Fruit fly (Drosophila melanogaster): Measurements from ENCODE around the gene Rab1.

The Rab1 gene

dm6 chr3R:21218733-21219165 is 50.1 kb downstream of the Rab1 start, which contains the start of the genes Smyd5 and Oga (continued):
- peak; percentile 58 for TF ChIP-seq mam (GFP tag; optimal IDR thresholded peaks at IDR 0.05)
- TF ChIP-seq CG11456 (GFP tag; IDR thresholded peaks at IDR 0.05) = 0 out of 3 replicates have a peak, but pooled peaks have one; percentile 4
- no peak for TF ChIP-seq CG30431 (GFP tag; optimal IDR thresholded peaks at IDR 0.05)
- TF ChIP-seq sna (GFP tag; IDR thresholded peaks at IDR 0.05; ENCODE audit: partially characterized antibody) = peak; percentile 88
- no peak for TF ChIP-seq CG7271 (tag; optimal IDR thresholded peaks at IDR 0.05)
- peak; percentile 91 for TF ChIP-seq CG42726 (GFP tag; IDR thresholded peaks at IDR 0.05; ENCODE audit: partially characterized antibody)
- no peak for TF ChIP-seq so (GFP tag; IDR thresholded peaks at IDR 0.05)
- peak; percentile 37 to 57 for TF ChIP-seq Pdp1 (GFP tag; optimal IDR thresholded peaks at IDR 0.05)
- TF ChIP-seq prd (optimal IDR thresholded peaks at IDR 0.05) = no peak
- TF ChIP-seq prd (GFP tag; IDR thresholded peaks at IDR 0.05) = 0 out of 3 replicates have a peak, but pooled peaks have one; percentile 4
- TF ChIP-seq CG2116 (GFP tag; optimal IDR thresholded peaks at IDR 0.05) = peak; percentile 87
- peak; percentile 91 for TF ChIP-seq CG34224 (GFP tag; IDR thresholded peaks at IDR 0.05; ENCODE audit: partially characterized antibody)
- peak; percentile 65 for TF ChIP-seq CG1603 (tag; optimal IDR thresholded peaks at IDR 0.05)
- no peak for TF ChIP-seq aop (GFP tag; IDR thresholded peaks at IDR 0.05)
- peak in 1 of 2 experiments; percentile 60 for TF ChIP-seq insv (GFP tag; optimal IDR thresholded peaks at IDR 0.05)
- peak; percentile 47 for TF ChIP-seq CG17829 (tag; optimal IDR thresholded peaks at IDR 0.05)
- no peak for TF ChIP-seq ATbp (GFP tag; optimal IDR thresholded peaks at IDR 0.05)
- no peak for TF ChIP-seq Eip74EF (GFP tag; optimal IDR thresholded peaks at IDR 0.05)
- peak; percentile 30 for TF ChIP-seq Abd-B (GFP tag; optimal IDR thresholded peaks at IDR 0.05)
- peak; percentile 16 for TF ChIP-seq chn (GFP tag; optimal IDR thresholded peaks at IDR 0.05)
- TF ChIP-seq CTCF (GFP tag; optimal IDR thresholded peaks at IDR 0.05) = no peak
- TF ChIP-seq CG1647 (GFP tag; optimal IDR thresholded peaks at IDR 0.05) = no peak
- no peak for TF ChIP-seq CG15011 (GFP tag; optimal IDR thresholded peaks at IDR 0.05)
- TF ChIP-seq Neu2 (GFP tag; optimal IDR thresholded peaks at IDR 0.05; ENCODE audit: borderline replicate concordance) = no peak
- TF ChIP-seq Fer2 (tag; optimal IDR thresholded peaks at IDR 0.05) = no peak
- TF ChIP-seq CG11504 (tag; optimal IDR thresholded peaks at IDR 0.05) = no peak
- TF ChIP-seq Rfx (GFP tag; IDR thresholded peaks at IDR 0.05) = 0 out of 2 replicates have a peak, but pooled peaks have one; percentile 24
- peak; percentile 19; the same call in 1 of the 2 replicates for TF ChIP-seq rib (GFP tag; IDR thresholded peaks at IDR 0.05)
- TF ChIP-seq Max (GFP tag; optimal IDR thresholded peaks at IDR 0.05) = peak; percentile 89
- TF ChIP-seq CG18764 (GFP tag; optimal IDR thresholded peaks at IDR 0.05) = peak; percentile 20
- TF ChIP-seq CG2202 (tag; optimal IDR thresholded peaks at IDR 0.05) = no peak
- TF ChIP-seq Elba2 (GFP tag; optimal IDR thresholded peaks at IDR 0.05) = peak; percentile 72
- peak; percentile 88 for TF ChIP-seq CG30020 (tag; optimal IDR thresholded peaks at IDR 0.05)
- peak; percentile 30 for TF ChIP-seq twi (tag; optimal IDR thresholded peaks at IDR 0.05)
- peak; percentile 93 for TF ChIP-seq CG7963 (GFP tag; IDR thresholded peaks at IDR 0.05; ENCODE audit: partially characterized antibody)
- no peak for TF ChIP-seq gem (tag; optimal IDR thresholded peaks at IDR 0.05)
- TF ChIP-seq CG4404 (GFP tag; IDR thresholded peaks at IDR 0.05) = no peak
- no peak for TF ChIP-seq CG17802 (tag; optimal IDR thresholded peaks at IDR 0.05)
- TF ChIP-seq CG17385 (GFP tag; optimal IDR thresholded peaks at IDR 0.05) = no peak
- TF ChIP-seq CG18599 (GFP tag; optimal IDR thresholded peaks at IDR 0.05) = no peak
- TF ChIP-seq Xbp1 (GFP tag; optimal IDR thresholded peaks at IDR 0.05) = peak; percentile 55
- no peak for TF ChIP-seq CG14965 (GFP tag; optimal IDR thresholded peaks at IDR 0.05; ENCODE audit: borderline replicate concordance)
- no peak for TF ChIP-seq CG31388 (GFP tag; optimal IDR thresholded peaks at IDR 0.05)
- TF ChIP-seq CG9727 (GFP tag; optimal IDR thresholded peaks at IDR 0.05) = peak; percentile 12
- peak; percentile 93 for TF ChIP-seq nerfin-2 (GFP tag; IDR thresholded peaks at IDR 0.05; ENCODE audit: partially characterized antibody)
- peak; percentile 49 for TF ChIP-seq CG13424 (tag; optimal IDR thresholded peaks at IDR 0.05)
- no peak for TF ChIP-seq CG13123 (GFP tag; optimal IDR thresholded peaks at IDR 0.05)
- TF ChIP-seq pros (GFP tag; optimal IDR thresholded peaks at IDR 0.05) = no peak
- TF ChIP-seq CG6791 (GFP tag; IDR thresholded peaks at IDR 0.05; ENCODE audit: partially characterized antibody) = peak; percentile 94
- TF ChIP-seq maf-S (GFP tag; optimal IDR thresholded peaks at IDR 0.05) = peak; percentile 39

Measured in whole organism, embryonic.